Worm (Caenorhabditis elegans): Measurements from ENCODE around the gene pot-2.
A peak's percentile ranks its signal among the peaks of the same experiment; 100 is the strongest.

Gene pot-2

ce11 chrII:14494464-14494863, 29.5 kb upstream of the pot-2 start (continued):
- no peak for TF ChIP-seq hmg-1.1 (GFP tag; IDR thresholded peaks at IDR 0.05)

- TF ChIP-seq zip-11 (GFP tag; IDR thresholded peaks at IDR 0.05) (no peak), gei-8 (GFP tag; optimal IDR thresholded peaks at IDR 0.05) (no peak), dmd-6 (GFP tag; IDR thresholded peaks at IDR 0.05) (peak; percentile 30), lin-15B (tag; optimal IDR thresholded peaks at IDR 0.05) (no peak), hlh-11 (tag; optimal IDR thresholded peaks at IDR 0.05) (peak; percentile 43), madf-5 (GFP tag; IDR thresholded peaks at IDR 0.05) (no peak), skn-1 (tag; optimal IDR thresholded peaks at IDR 0.05) (no peak), Y105C5A.15 (GFP tag; IDR thresholded peaks at IDR 0.05) (no peak), attf-4 (tag; optimal IDR thresholded peaks at IDR 0.05) (no peak), nhr-10 (tag; optimal IDR thresholded peaks at IDR 0.05) (no peak), vab-7 (GFP tag; IDR thresholded peaks at IDR 0.05) (no peak), lin-1 (GFP tag; IDR thresholded peaks at IDR 0.05) (no peak), lin-29 (GFP tag; IDR thresholded peaks at IDR 0.05) (no peak), unc-39 (tag; optimal IDR thresholded peaks at IDR 0.05) (no peak), ceh-32 (tag; optimal IDR thresholded peaks at IDR 0.05; ENCODE audit: poor library complexity) (no peak), nhr-111 (GFP tag; optimal IDR thresholded peaks at IDR 0.05) (no peak), mxl-2 (GFP tag; conservative IDR thresholded peaks at IDR 0.05) (no peak), php-3 (GFP tag; IDR thresholded peaks at IDR 0.05) (no peak), zfp-3 (GFP tag; conservative IDR thresholded peaks at IDR 0.05) (no peak), mdl-1 (tag; optimal IDR thresholded peaks at IDR 0.05) (peak in 1 of 2 experiments; percentile 48), R02D3.7 (tag; optimal IDR thresholded peaks at IDR 0.05) (no peak), zfp-2 (tag; optimal IDR thresholded peaks at IDR 0.05) (no peak), lim-7 (GFP tag; IDR thresholded peaks at IDR 0.05) (no peak), nhr-25 (tag; optimal IDR thresholded peaks at IDR 0.05; ENCODE audit: borderline replicate concordance, insufficient read depth) (no peak), ces-1 (GFP tag; optimal IDR thresholded peaks at IDR 0.05) (no peak), unc-62 (GFP tag; optimal IDR thresholded peaks at IDR 0.05 in 1 of 2) (no peak), unc-62 (tag; optimal IDR thresholded peaks at IDR 0.05) (no peak), nhr-11 (tag; optimal IDR thresholded peaks at IDR 0.05) (no peak), duxl-1 (tag; optimal IDR thresholded peaks at IDR 0.05; ENCODE audit: poor library complexity) (no peak), hmg-1.1 (GFP tag; IDR thresholded peaks at IDR 0.05) (no peak), pha-4 (GFP tag; IDR thresholded peaks at IDR 0.05) (no peak), pha-4 (tag; optimal IDR thresholded peaks at IDR 0.05) (no peak), hlh-30 (tag; optimal IDR thresholded peaks at IDR 0.05; ENCODE audit: insufficient read depth) (peak; percentile 56), dve-1 (tag; optimal IDR thresholded peaks at IDR 0.05; ENCODE audit: insufficient read depth) (peak; percentile 73), nhr-28 (tag; optimal IDR thresholded peaks at IDR 0.05) (peak; percentile 64), Y5F2A.4 (GFP tag; optimal IDR thresholded peaks at IDR 0.05) (no peak), saeg-2 (GFP tag; IDR thresholded peaks at IDR 0.05) (no peak), fos-1 (tag; optimal IDR thresholded peaks at IDR 0.05) (no peak), daf-8 (GFP tag; IDR thresholded peaks at IDR 0.05) (no peak), ztf-11 (tag; optimal IDR thresholded peaks at IDR 0.05) (no peak), nhr-76 (tag; optimal IDR thresholded peaks at IDR 0.05) (no peak), aly-2 (tag; optimal IDR thresholded peaks at IDR 0.05) (no peak), unc-130 (GFP tag; optimal IDR thresholded peaks at IDR 0.05) (no peak), spr-1 (tag; optimal IDR thresholded peaks at IDR 0.05) (no peak), egl-27 (tag; optimal IDR thresholded peaks at IDR 0.05) (no peak), nhr-6 (tag; optimal IDR thresholded peaks at IDR 0.05) (peak; percentile 36), ceh-20 (GFP tag; IDR thresholded peaks at IDR 0.05) (no peak), mes-2 (tag; optimal IDR thresholded peaks at IDR 0.05; ENCODE audit: poor library complexity, severe bottlenecking) (no peak), ama-1 (optimal IDR thresholded peaks at IDR 0.05) (peak; percentile 4), lir-3 (tag; optimal IDR thresholded peaks at IDR 0.05) (no peak)
These were observed 28.6 kb upstream of the pot-2 start for ce11 chrII:14495341-14495740.
